Worm (Caenorhabditis elegans) whole organism, mixed stage, embryonic: Measurements from ENCODE around the gene clec-45.

Experiments used
- ceh-43 ChIP-seq: fragments of 200-800 bp; sonication (Bioruptor generic); optimal IDR thresholded peaks from 2 replicates; lab custom pipeline; 2018; ENCODE audit warnings: mild to moderate bottlenecking, missing genetic modification characterization, moderate library complexity, missing compliant biosample characterization
- lsy-2 ChIP-seq: fragments of 150-350 bp; optimal IDR thresholded peaks from 2 replicates; lab custom pipeline; 2014; ENCODE audit warnings: missing biosample characterization, missing genetic modification characterization
- mab-5 ChIP-seq: fragments of 150-350 bp; optimal IDR thresholded peaks from 2 replicates; lab custom pipeline; 2014; ENCODE audit warnings: missing biosample characterization, missing genetic modification characterization
- nhr-12 ChIP-seq: fragments of 150-350 bp; optimal IDR thresholded peaks from 2 replicates; lab custom pipeline; 2014; ENCODE audit warnings: missing biosample characterization, missing genetic modification characterization
- nhr-237 ChIP-seq: fragments of 150-350 bp; optimal IDR thresholded peaks from 2 replicates; lab custom pipeline; 2014; ENCODE audit warnings: missing biosample characterization, missing genetic modification characterization
- nhr-28 ChIP-seq: fragments of 150-350 bp; optimal IDR thresholded peaks from 2 replicates; lab custom pipeline; 2014; ENCODE audit warnings: missing biosample characterization, missing genetic modification characterization
- pha-4 ChIP-seq: fragments of 150-350 bp; optimal IDR thresholded peaks from 2 replicates; lab custom pipeline; 2018; ENCODE audit warnings: missing biosample characterization, missing genetic modification reagents, missing genetic modification characterization
- snpc-4 ChIP-seq: fragments of 150-350 bp; optimal IDR thresholded peaks from 2 replicates; lab custom pipeline; 2014; ENCODE audit warnings: missing biosample characterization, missing genetic modification characterization
- zip-8 ChIP-seq: fragments of 150-350 bp; optimal IDR thresholded peaks from 2 replicates; lab custom pipeline; 2014; ENCODE audit warnings: missing biosample characterization, missing genetic modification characterization

DNA sequence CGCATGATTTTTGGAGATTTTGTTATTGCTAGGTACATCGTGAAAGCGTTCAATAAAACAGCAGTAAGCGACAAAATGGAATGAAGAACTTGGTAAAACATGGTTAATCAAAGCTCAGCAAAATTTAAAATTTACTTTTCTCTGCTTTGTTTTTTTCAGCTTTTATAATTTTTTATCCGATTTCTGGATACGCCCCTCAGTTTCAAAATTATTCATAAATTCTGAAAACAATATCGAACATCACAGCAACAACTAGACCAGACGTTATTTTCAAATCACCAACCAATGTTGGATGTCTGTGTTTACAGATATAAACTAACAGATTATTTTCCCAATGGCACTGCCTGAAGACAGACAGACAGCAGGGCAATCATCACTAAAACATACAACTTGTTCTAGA is 3.2 kb upstream of the clec-45 start, which contains the start of gene srd-31:
- TF ChIP-seq nhr-12 (tag; lab: Kevin White, UChicago) (no peak), nhr-237 (tag; lab: Kevin White, UChicago) (no peak), zip-8 (tag; lab: Kevin White, UChicago) (no peak), ceh-43 (no peak), mab-5 (tag; lab: Kevin White, UChicago) (no peak), pha-4 (tag; lab: Kevin White, UChicago) (no peak), nhr-28 (tag; lab: Kevin White, UChicago) (no peak), lsy-2 (tag; lab: Kevin White, UChicago) (no peak), snpc-4 (no peak)
